Worm (Caenorhabditis elegans): ENCODE data around the gene srbc-8.

DNA sequence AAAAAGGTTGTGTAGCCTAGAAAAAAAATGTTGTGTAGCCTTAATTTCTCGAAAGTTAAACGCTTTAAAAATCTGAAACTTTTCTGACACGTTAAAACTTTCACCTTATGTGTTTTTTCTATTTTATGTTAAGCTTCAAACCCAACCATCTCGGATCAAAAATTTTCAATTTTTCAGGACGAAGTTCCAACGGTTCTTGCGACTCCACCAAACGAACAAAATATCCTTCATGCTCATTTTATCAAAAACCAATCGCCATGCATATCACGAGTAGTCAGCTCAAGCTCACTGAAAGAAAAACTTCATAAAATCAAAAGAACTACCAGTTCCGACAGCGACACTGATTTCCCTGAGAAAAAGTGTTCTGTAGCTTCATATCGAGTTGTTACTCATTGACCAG, 48.4 kb downstream of the srbc-8 start:
- no peak for TF ChIP-seq flt-1 (GFP tag; IDR thresholded peaks at IDR 0.05)
- TF ChIP-seq med-1 (GFP tag; optimal IDR thresholded peaks at IDR 0.05; ENCODE audit: insufficient read depth), result no peak
- no peak for TF ChIP-seq klf-2 (GFP tag; conservative IDR thresholded peaks at IDR 0.05)
